Worm (Caenorhabditis elegans) whole organism, early embryonic: Measurements from ENCODE around the gene E02A10.4.

Experiments
- F13C5.2 ChIP-seq: sonication (generic microtip); optimal IDR thresholded peaks from 2 replicates; lab custom pipeline; 2017; ENCODE audit warnings: mild to moderate bottlenecking, missing genetic modification characterization, inconsistent platforms, missing compliant biosample characterization
- ama-1 ChIP-seq: fragments of 150-350 bp; optimal IDR thresholded peaks from 2 replicates; lab custom pipeline; 2014
- hmg-4 ChIP-seq: fragments of 200-800 bp; sonication (Bioruptor generic); optimal IDR thresholded peaks from 2 replicates; lab custom pipeline; 2018; ENCODE audit warnings: mild to moderate bottlenecking, missing genetic modification characterization, missing compliant biosample characterization
- hnd-1 ChIP-seq: sonication (generic microtip); optimal IDR thresholded peaks from 2 replicates; lab custom pipeline; 2016; ENCODE audit warnings: missing genetic modification characterization, missing compliant biosample characterization

ce11 chrV:12517148-12517547, 50.6 kb downstream of the E02A10.4 start, which contains the start of gene cal-1:
- TF ChIP-seq F13C5.2 (tag; lab: Kevin White, UChicago) (no peak), hnd-1 (no peak), ama-1 (lab: Kevin White, UChicago) (no peak), hmg-4 (GFP tag; lab: Kevin White, UChicago) (no peak)
